Fruit fly (Drosophila melanogaster) whole organism, embryonic: ENCODE results near the gene Sb.

ENCODE experiments used
- BEAF-32 ChIP-seq: fragments of 200-800 bp; sonication (Bioruptor generic); optimal IDR thresholded peaks from 3 replicates; lab custom pipeline; 2017; ENCODE audit warnings: missing biosample characterization, missing genetic modification characterization, mild to moderate bottlenecking, moderate library complexity, missing genetic modification reagents
- CG10543 ChIP-seq: fragments of 200-800 bp; sonication (Bioruptor generic); optimal IDR thresholded peaks from 3 replicates; lab custom pipeline; 2017; ENCODE audit warnings: missing biosample characterization, mild to moderate bottlenecking, missing genetic modification characterization, moderate library complexity
- CG11504 ChIP-seq: fragments of 200-800 bp; sonication (Bioruptor generic); optimal IDR thresholded peaks from 3 replicates; lab custom pipeline; 2019; ENCODE audit warnings: missing biosample characterization, mild to moderate bottlenecking, missing genetic modification characterization, moderate library complexity
- CG13775 ChIP-seq: fragments of 200-800 bp; sonication (Bioruptor generic); optimal IDR thresholded peaks from 3 replicates; lab custom pipeline; 2017; ENCODE audit warnings: missing biosample characterization, mild to moderate bottlenecking, missing genetic modification characterization
- CG13894 ChIP-seq: fragments of 200-800 bp; sonication (Bioruptor generic); optimal IDR thresholded peaks from 3 replicates; lab custom pipeline; 2018; ENCODE audit warnings: missing biosample characterization, mild to moderate bottlenecking, missing genetic modification characterization, moderate library complexity
- CG14014 ChIP-seq: fragments of 200-800 bp; sonication (Bioruptor generic); IDR thresholded peaks from 2 replicates; pipeline ENCODE4 v1.3.6; 2022; ENCODE audit warnings: missing biosample characterization, missing genetic modification characterization
- CG15269 ChIP-seq: fragments of 200-800 bp; sonication (Bioruptor generic); optimal IDR thresholded peaks from 2 replicates; lab custom pipeline; 2018; ENCODE audit warnings: missing biosample characterization, mild to moderate bottlenecking, missing genetic modification characterization, moderate library complexity
- CG18262 ChIP-seq: fragments of 200-800 bp; optimal IDR thresholded peaks from 3 replicates; lab custom pipeline; 2019; ENCODE audit warnings: missing biosample characterization, mild to moderate bottlenecking, missing genetic modification characterization, moderate library complexity
- CG3281 ChIP-seq: fragments of 200-800 bp; sonication (Bioruptor generic); optimal IDR thresholded peaks from 3 replicates; lab custom pipeline; 2017; ENCODE audit warnings: missing biosample characterization, mild to moderate bottlenecking, missing genetic modification characterization
- CG34422 ChIP-seq: fragments of 200-800 bp; sonication (Bioruptor generic); IDR thresholded peaks from 3 replicates; pipeline ENCODE4 v1.3.6; 2022; ENCODE audit warnings: missing biosample characterization, missing genetic modification characterization
- CG3847 ChIP-seq: fragments of 200-800 bp; sonication (Bioruptor generic); IDR thresholded peaks from 2 replicates; pipeline ENCODE4 v1.3.6; 2022; ENCODE audit warnings: missing biosample characterization, missing genetic modification characterization
- CG5953 ChIP-seq: fragments of 200-800 bp; sonication (Bioruptor generic); IDR thresholded peaks from 2 replicates; pipeline ENCODE4 v1.3.6; 2022; ENCODE audit warnings: missing biosample characterization, missing genetic modification characterization
- CG9727 ChIP-seq: fragments of 200-800 bp; sonication (Bioruptor generic); optimal IDR thresholded peaks from 3 replicates; lab custom pipeline; 2017; ENCODE audit warnings: missing biosample characterization, mild to moderate bottlenecking, missing genetic modification characterization
- CG9817 ChIP-seq: fragments of 200-800 bp; sonication (Bioruptor generic); optimal IDR thresholded peaks from 2 replicates; lab custom pipeline; 2018; ENCODE audit warnings: missing biosample characterization, mild to moderate bottlenecking, missing genetic modification characterization, moderate library complexity
- CG9876 ChIP-seq: fragments of 200-800 bp; sonication (Bioruptor generic); optimal IDR thresholded peaks from 2 replicates; lab custom pipeline; 2016; ENCODE audit warnings: missing biosample characterization, missing genetic modification characterization
- CG9932 ChIP-seq: fragments of 200-800 bp; sonication (Bioruptor generic); IDR thresholded peaks from 2 replicates; pipeline ENCODE4 v1.3.6; 2022; ENCODE audit warnings: missing biosample characterization, missing genetic modification characterization
- HLHmδ ChIP-seq: fragments of 200-800 bp; sonication (Bioruptor generic); optimal IDR thresholded peaks from 2 replicates; lab custom pipeline; 2018; ENCODE audit warnings: missing biosample characterization, mild to moderate bottlenecking, missing genetic modification characterization, moderate library complexity
- HmgZ ChIP-seq: fragments of 200-800 bp; sonication (Bioruptor generic); optimal IDR thresholded peaks from 2 replicates; lab custom pipeline; 2018; ENCODE audit warnings: missing biosample characterization, mild to moderate bottlenecking, missing genetic modification characterization
- Hr3 ChIP-seq: fragments of 200-800 bp; sonication (Bioruptor generic); optimal IDR thresholded peaks from 3 replicates; lab custom pipeline; 2016; ENCODE audit warnings: missing biosample characterization, missing genetic modification characterization
- Hr78 ChIP-seq, 2 experiments: fragments of 200-800 bp in 1 of 2; fragments of >200 bp in 1 of 2; sonication (Bioruptor generic) in 1 of 2; optimal IDR thresholded peaks; 2 replicates each; lab custom pipeline; 2017 to 2019; ENCODE audit warnings: missing biosample characterization in 2 of 2, missing genetic modification characterization in 2 of 2, mild to moderate bottlenecking in 1 of 2, moderate library complexity in 1 of 2
- Max ChIP-seq: fragments of 200-800 bp; sonication (Bioruptor generic); optimal IDR thresholded peaks from 2 replicates; lab custom pipeline; 2016; ENCODE audit warnings: missing biosample characterization, mild to moderate bottlenecking, missing genetic modification characterization
- NC2β ChIP-seq: fragments of 200-800 bp; sonication (Bioruptor generic); optimal IDR thresholded peaks from 2 replicates; lab custom pipeline; 2016; ENCODE audit warnings: missing biosample characterization, missing genetic modification characterization
- Ptx1 ChIP-seq: fragments of 200-800 bp; sonication (Bioruptor generic); IDR thresholded peaks from 2 replicates; pipeline ENCODE4 v1.3.6; 2022; ENCODE audit warnings: missing biosample characterization, missing genetic modification characterization
- Ssrp ChIP-seq: fragments of 200-800 bp; sonication (Bioruptor generic); optimal IDR thresholded peaks from 2 replicates; lab custom pipeline; 2018; ENCODE audit warnings: missing biosample characterization, mild to moderate bottlenecking, missing genetic modification characterization, moderate library complexity
- Xbp1 ChIP-seq: fragments of 200-800 bp; sonication (Bioruptor generic); optimal IDR thresholded peaks from 3 replicates; lab custom pipeline; 2016; ENCODE audit warnings: missing biosample characterization, mild to moderate bottlenecking, missing genetic modification characterization
- az2 ChIP-seq: fragments of 200-800 bp; sonication (Bioruptor generic); optimal IDR thresholded peaks from 3 replicates; lab custom pipeline; 2016; ENCODE audit warnings: missing biosample characterization, missing genetic modification characterization
- cg ChIP-seq: fragments of 200-800 bp; sonication (Bioruptor generic); optimal IDR thresholded peaks from 3 replicates; lab custom pipeline; 2019; ENCODE audit warnings: missing biosample characterization, mild to moderate bottlenecking, missing genetic modification characterization, moderate library complexity
- crp ChIP-seq, 2 experiments: fragments of 200-800 bp; sonication (Bioruptor generic); optimal IDR thresholded peaks; 2 replicates in 1 of 2; 3 replicates in 1 of 2; lab custom pipeline; 2017; ENCODE audit warnings: missing biosample characterization in 2 of 2, missing genetic modification characterization in 2 of 2, mild to moderate bottlenecking in 1 of 2, moderate library complexity in 1 of 2
- cwo ChIP-seq: fragments of 200-800 bp; sonication (Bioruptor generic); optimal IDR thresholded peaks from 3 replicates; lab custom pipeline; 2017; ENCODE audit warnings: missing biosample characterization, missing genetic modification characterization, mild to moderate bottlenecking, moderate library complexity, missing genetic modification reagents
- da ChIP-seq: fragments of 200-800 bp; sonication (Bioruptor generic); optimal IDR thresholded peaks from 2 replicates; lab custom pipeline; 2016; ENCODE audit warnings: missing biosample characterization, missing genetic modification characterization
- disco-r ChIP-seq: fragments of 200-800 bp; sonication (Bioruptor generic); optimal IDR thresholded peaks from 2 replicates; lab custom pipeline; 2016; ENCODE audit warnings: missing biosample characterization, missing genetic modification characterization
- dpn ChIP-seq, 2 experiments: fragments of 200-800 bp; sonication (Bioruptor generic); optimal IDR thresholded peaks; 3 replicates each; lab custom pipeline; 2016; ENCODE audit warnings: missing biosample characterization in 2 of 2, missing genetic modification characterization in 2 of 2
- gfzf ChIP-seq: fragments of 200-800 bp; sonication (Bioruptor generic); optimal IDR thresholded peaks from 2 replicates; lab custom pipeline; 2016; ENCODE audit warnings: missing biosample characterization, mild to moderate bottlenecking, missing genetic modification characterization, moderate library complexity
- hb ChIP-seq: fragments of 200-800 bp; sonication (Bioruptor generic); IDR thresholded peaks from 3 replicates; pipeline ENCODE4 v1.3.6; 2022; ENCODE audit warnings: missing biosample characterization, missing genetic modification characterization; ENCODE audit not compliant: partially characterized antibody
- insv ChIP-seq, 2 experiments: fragments of 200-800 bp; sonication (Bioruptor generic); optimal IDR thresholded peaks; 3 replicates each; lab custom pipeline; 2016 to 2018; ENCODE audit warnings: missing biosample characterization in 2 of 2, missing genetic modification characterization in 2 of 2
- lilli ChIP-seq: fragments of 200-800 bp; sonication (Bioruptor generic); optimal IDR thresholded peaks from 3 replicates; lab custom pipeline; 2016; ENCODE audit warnings: missing biosample characterization, missing genetic modification characterization
- luna ChIP-seq: fragments of 200-800 bp; sonication (Bioruptor generic); optimal IDR thresholded peaks from 2 replicates; lab custom pipeline; 2016; ENCODE audit warnings: missing biosample characterization, missing genetic modification characterization
- nerfin-2 ChIP-seq: fragments of 200-800 bp; sonication (Bioruptor generic); IDR thresholded peaks from 2 replicates; pipeline ENCODE4 v1.3.6; 2022; ENCODE audit warnings: missing biosample characterization, missing genetic modification characterization; ENCODE audit not compliant: partially characterized antibody
- nmo ChIP-seq: fragments of 200-800 bp; sonication (Bioruptor generic); optimal IDR thresholded peaks from 2 replicates; lab custom pipeline; 2018; ENCODE audit warnings: missing biosample characterization, mild to moderate bottlenecking, missing genetic modification characterization, moderate library complexity
- nom ChIP-seq: fragments of 200-800 bp; sonication (Bioruptor generic); optimal IDR thresholded peaks from 2 replicates; lab custom pipeline; 2017; ENCODE audit warnings: missing biosample characterization, missing genetic modification characterization, mild to moderate bottlenecking, moderate library complexity, missing genetic modification reagents
- phol ChIP-seq: fragments of 200-800 bp; sonication (Bioruptor generic); optimal IDR thresholded peaks from 3 replicates; lab custom pipeline; 2018; ENCODE audit warnings: missing biosample characterization, mild to moderate bottlenecking, missing genetic modification characterization, moderate library complexity
- ro ChIP-seq: fragments of 200-800 bp; sonication (Bioruptor generic); IDR thresholded peaks from 2 replicates; pipeline ENCODE4 v1.3.6; 2022; ENCODE audit warnings: missing biosample characterization, missing genetic modification characterization
- slou ChIP-seq: fragments of 200-800 bp; sonication (Bioruptor generic); optimal IDR thresholded peaks from 3 replicates; lab custom pipeline; 2016; ENCODE audit warnings: missing biosample characterization, missing genetic modification characterization
- sqz ChIP-seq: fragments of 200-800 bp; sonication (Bioruptor generic); optimal IDR thresholded peaks from 3 replicates; lab custom pipeline; 2018; ENCODE audit warnings: missing biosample characterization, mild to moderate bottlenecking, missing genetic modification characterization
- tio ChIP-seq: fragments of 200-800 bp; sonication (Bioruptor generic); optimal IDR thresholded peaks from 2 replicates; lab custom pipeline; 2017; ENCODE audit warnings: missing biosample characterization, missing genetic modification characterization, inconsistent platforms
- trem ChIP-seq: fragments of 200-800 bp; optimal IDR thresholded peaks from 3 replicates; lab custom pipeline; 2019; ENCODE audit warnings: missing biosample characterization, mild to moderate bottlenecking, missing genetic modification characterization, moderate library complexity
- zf30C ChIP-seq: fragments of 200-800 bp; sonication (Bioruptor generic); optimal IDR thresholded peaks from 3 replicates; lab custom pipeline; 2018; ENCODE audit warnings: missing biosample characterization, mild to moderate bottlenecking, missing genetic modification characterization

Sb gene

DNA sequence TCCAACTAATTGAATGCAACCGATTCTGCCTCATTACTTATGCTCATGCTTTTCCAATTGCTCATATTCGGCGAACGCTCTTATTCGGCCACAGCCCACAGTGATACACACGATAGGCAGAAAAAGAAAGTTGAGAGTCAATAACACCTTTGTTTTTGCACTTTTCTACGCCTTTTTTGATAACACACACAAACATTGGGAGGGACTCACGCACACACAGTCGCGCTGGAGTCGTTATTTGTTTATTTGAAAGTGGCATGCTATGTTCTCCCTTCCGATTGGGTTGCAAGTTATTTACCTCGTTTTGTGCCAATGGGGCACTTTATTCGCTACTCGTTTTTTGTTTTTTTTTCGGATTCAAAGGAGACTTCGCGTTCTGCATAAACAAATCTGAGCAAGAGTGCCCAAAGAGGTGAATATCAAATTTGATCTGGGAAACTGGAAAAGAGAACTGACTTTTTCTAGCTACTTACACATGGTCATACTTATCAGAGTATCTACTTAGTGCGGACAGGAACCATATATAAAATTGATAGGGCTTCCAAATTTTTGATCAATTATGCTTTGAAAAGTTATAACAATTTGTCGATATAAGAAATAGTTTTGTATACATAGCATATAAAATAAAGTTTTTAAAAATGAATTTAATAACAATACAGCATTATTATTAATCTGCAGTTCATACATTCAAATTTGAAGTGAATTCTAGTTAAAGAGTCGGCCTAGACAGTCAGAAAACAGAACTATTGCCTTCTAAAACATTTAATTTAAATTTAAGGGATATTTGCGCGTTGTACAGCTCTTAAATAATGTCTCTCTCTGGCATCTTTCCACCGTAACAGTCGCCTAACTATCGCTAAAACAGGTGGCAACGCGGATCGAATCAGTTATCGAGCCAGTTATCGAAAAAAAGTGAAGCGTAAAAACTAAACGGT lies 17.4 kb upstream of the Sb start, which contains the start of the genes Mhcl and Akt (continued):
- no peak for TF ChIP-seq crp (GFP tag; optimal IDR thresholded peaks at IDR 0.05; lab: Kevin White, UChicago)
- TF ChIP-seq zf30C (GFP tag; lab: Kevin White, UChicago), result no peak
- peak; percentile 61 for TF ChIP-seq phol (tag; lab: Kevin White, UChicago)
- peak; percentile 65 for TF ChIP-seq CG9932 (GFP tag; lab: Robert Waterston, UW)
- TF ChIP-seq NC2β, result peak; percentile 7
- no peak for TF ChIP-seq CG14014
- TF ChIP-seq CG3847 (GFP tag; lab: Robert Waterston, UW), result peak; percentile 33; the same call in 1 of the 2 replicates
- TF ChIP-seq gfzf (GFP tag; lab: Kevin White, UChicago), result peak; percentile 90
- TF ChIP-seq cwo (GFP tag; lab: Kevin White, UChicago), result no peak
- TF ChIP-seq tio, result peak; percentile 33
- TF ChIP-seq disco-r (GFP tag; lab: Kevin White, UChicago), result no peak
- TF ChIP-seq ro (GFP tag; lab: Robert Waterston, UW), result no peak
- TF ChIP-seq trem (tag; lab: Kevin White, UChicago), result peak; percentile 77
- TF ChIP-seq CG34422 (GFP tag; lab: Robert Waterston, UW), result peak; percentile 59; the same call in 2 of the 3 replicates
- TF ChIP-seq nmo (GFP tag; lab: Kevin White, UChicago), result peak; percentile 55
- peak; percentile 4 for TF ChIP-seq Hr3 (GFP tag; lab: Kevin White, UChicago)
- peak; percentile 32 for TF ChIP-seq lilli (GFP tag; lab: Kevin White, UChicago)
- TF ChIP-seq cg (GFP tag; lab: Kevin White, UChicago), result peak; percentile 68
- TF ChIP-seq Max (GFP tag; lab: Kevin White, UChicago), result peak; percentile 64
- peak; percentile 36 for TF ChIP-seq CG13894 (tag; lab: Kevin White, UChicago)
- TF ChIP-seq hb, result peak; percentile 65; the same call in 1 of the 3 replicates
- peak; percentile 37 for TF ChIP-seq CG13775 (GFP tag; lab: Kevin White, UChicago)
- peak; percentile 26 for TF ChIP-seq CG10543 (GFP tag; lab: Kevin White, UChicago)
- peak; percentile 19 for TF ChIP-seq CG18262 (tag; lab: Kevin White, UChicago)
- peak; percentile 10 for TF ChIP-seq slou (GFP tag; lab: Kevin White, UChicago)
- TF ChIP-seq Hr78 (GFP tag; optimal IDR thresholded peaks at IDR 0.05; lab: Kevin White, UChicago), result no peak
- TF ChIP-seq insv (GFP tag; optimal IDR thresholded peaks at IDR 0.05; lab: Kevin White, UChicago), result peak in 1 of 2 experiments; percentile 55
- no peak for TF ChIP-seq luna (GFP tag; lab: Kevin White, UChicago)
- peak; percentile 46; the same call in 1 of the 2 replicates for TF ChIP-seq Ptx1 (GFP tag; lab: Robert Waterston, UW)
- peak; percentile 3 for TF ChIP-seq CG9727
- TF ChIP-seq CG9876 (GFP tag; lab: Kevin White, UChicago), result peak; percentile 15
- TF ChIP-seq HLHmδ, result no peak
- peak; percentile 30 for TF ChIP-seq sqz (GFP tag; lab: Kevin White, UChicago)
- TF ChIP-seq CG3281 (GFP tag; lab: Kevin White, UChicago), result peak; percentile 1
- TF ChIP-seq Xbp1 (GFP tag; lab: Kevin White, UChicago), result peak; percentile 46
- TF ChIP-seq BEAF-32 (GFP tag; lab: Kevin White, UChicago), result peak; percentile 86
- no peak for TF ChIP-seq CG9817 (tag; lab: Kevin White, UChicago)
- TF ChIP-seq CG5953 (GFP tag; lab: Robert Waterston, UW), result no peak
- no peak for TF ChIP-seq HmgZ (tag; lab: Kevin White, UChicago)
- no peak for TF ChIP-seq da (GFP tag; lab: Kevin White, UChicago)
- peak; percentile 19 for TF ChIP-seq nom (GFP tag; lab: Kevin White, UChicago)
- peak; percentile 6 for TF ChIP-seq CG11504 (tag; lab: Kevin White, UChicago)
- TF ChIP-seq Ssrp (tag; lab: Kevin White, UChicago), result peak; percentile 27
- TF ChIP-seq nerfin-2 (GFP tag; lab: Robert Waterston, UW), result 0 out of 2 replicates have a peak, but pooled peaks have one; percentile 9
- TF ChIP-seq CG15269 (tag; lab: Kevin White, UChicago), result no peak
- peak; percentile 10 to 37 for TF ChIP-seq dpn (GFP tag; optimal IDR thresholded peaks at IDR 0.05; lab: Kevin White, UChicago)
- peak; percentile 11 for TF ChIP-seq az2
